Worm (Caenorhabditis elegans) whole organism, L1 larva: Measurements from ENCODE around the gene C50E3.11.

Source experiments
- fkh-10 ChIP-seq: sonication (generic microtip); optimal IDR thresholded peaks from 2 replicates; lab custom pipeline; 2017; ENCODE audit warnings: missing biosample characterization, missing genetic modification reagents, missing genetic modification characterization
- lin-39 ChIP-seq: fragments of 150-350 bp; optimal IDR thresholded peaks from 2 replicates; lab custom pipeline; 2014; ENCODE audit warnings: missing biosample characterization, missing genetic modification reagents, missing genetic modification characterization
- skn-1 ChIP-seq: fragments of 150-350 bp; optimal IDR thresholded peaks from 2 replicates; lab custom pipeline; 2014; ENCODE audit warnings: missing biosample characterization, missing genetic modification characterization

DNA sequence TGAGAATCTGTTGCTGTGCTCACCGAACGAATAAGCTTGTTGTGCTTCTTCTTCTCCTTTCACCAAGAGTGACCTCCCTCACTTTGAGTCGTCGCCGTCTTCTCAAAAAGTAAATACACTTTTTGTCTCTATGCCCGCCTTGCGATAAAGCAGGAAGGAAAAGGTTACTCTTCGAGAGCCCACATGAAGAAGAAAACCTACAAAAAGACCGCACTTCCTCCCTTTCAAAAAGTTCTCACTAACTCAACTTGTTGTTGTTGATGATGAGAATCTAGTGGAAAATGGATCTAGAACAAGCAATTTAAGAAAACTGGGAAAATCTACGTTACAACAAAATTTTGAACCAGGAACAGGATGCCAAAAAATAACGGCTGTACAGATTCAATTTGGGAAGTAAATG is 12.8 kb downstream of the C50E3.11 start, which contains the start of gene C50E3.6:
- TF ChIP-seq lin-39 (tag; lab: Kevin White, UChicago) (no peak), skn-1 (tag; lab: Kevin White, UChicago) (no peak), fkh-10 (GFP tag; lab: Kevin White, UChicago) (peak; percentile 49)
